Worm (Caenorhabditis elegans) whole organism, late embryonic: ENCODE results near the gene C46H3.2.
A peak's percentile ranks its signal among the peaks of the same experiment; 100 is the strongest.

Experiments
- C08G9.2 ChIP-seq: sonication (generic microtip); optimal IDR thresholded peaks from 2 replicates; lab custom pipeline; 2016; ENCODE audit warnings: mild to moderate bottlenecking, missing genetic modification characterization, moderate library complexity, missing compliant biosample characterization
- C38D4.7 ChIP-seq: fragments of 200-800 bp; sonication (Bioruptor generic); optimal IDR thresholded peaks from 2 replicates; lab custom pipeline; 2018; ENCODE audit warnings: mild to moderate bottlenecking, missing genetic modification characterization, moderate library complexity, missing compliant biosample characterization
- T23F11.4 ChIP-seq: fragments of 200-800 bp; sonication (Bioruptor generic); optimal IDR thresholded peaks from 2 replicates; lab custom pipeline; 2018; ENCODE audit warnings: mild to moderate bottlenecking, missing genetic modification characterization, missing compliant biosample characterization
- ceh-22 ChIP-seq: sonication (generic microtip); optimal IDR thresholded peaks from 2 replicates; lab custom pipeline; 2017; ENCODE audit warnings: missing biosample characterization, missing genetic modification characterization
- ceh-24 ChIP-seq: sonication (generic microtip); optimal IDR thresholded peaks from 2 replicates; lab custom pipeline; 2016; ENCODE audit warnings: mild to moderate bottlenecking, missing genetic modification characterization, missing compliant biosample characterization
- ceh-30 ChIP-seq: fragments of 150-350 bp; optimal IDR thresholded peaks from 2 replicates; lab custom pipeline; 2014; ENCODE audit warnings: missing biosample characterization, missing genetic modification characterization
- ceh-31 ChIP-seq: sonication (generic microtip); optimal IDR thresholded peaks from 2 replicates; lab custom pipeline; 2016; ENCODE audit warnings: missing genetic modification characterization, missing compliant biosample characterization
- ceh-45 ChIP-seq: fragments of 200-800 bp; sonication (Bioruptor generic); IDR thresholded peaks from 2 replicates; pipeline ENCODE4 v1.3.6; 2022; ENCODE audit warnings: missing genetic modification reagents, missing genetic modification characterization, missing compliant biosample characterization
- ceh-48 ChIP-seq: sonication (generic microtip); optimal IDR thresholded peaks from 2 replicates; lab custom pipeline; 2016; ENCODE audit warnings: missing genetic modification characterization, inconsistent platforms, missing compliant biosample characterization
- ceh-6 ChIP-seq: fragments of 200-800 bp; sonication (Bioruptor generic); optimal IDR thresholded peaks from 2 replicates; lab custom pipeline; 2018; ENCODE audit warnings: mild to moderate bottlenecking, missing genetic modification characterization, missing compliant biosample characterization
- ceh-9 ChIP-seq: sonication (generic microtip); optimal IDR thresholded peaks from 2 replicates; lab custom pipeline; 2016; ENCODE audit warnings: mild to moderate bottlenecking, missing genetic modification characterization, inconsistent platforms, missing compliant biosample characterization
- che-1 ChIP-seq: sonication (generic microtip); optimal IDR thresholded peaks from 2 replicates; lab custom pipeline; 2016; ENCODE audit warnings: mild to moderate bottlenecking, missing genetic modification characterization, missing compliant biosample characterization
- dmd-4 ChIP-seq: sonication (generic microtip); optimal IDR thresholded peaks from 2 replicates; lab custom pipeline; 2016; ENCODE audit warnings: borderline replicate concordance, missing genetic modification characterization, missing compliant biosample characterization
- dve-1 ChIP-seq: sonication (generic microtip); optimal IDR thresholded peaks from 2 replicates; lab custom pipeline; 2017; ENCODE audit warnings: antibody characterized with exemption, mild to moderate bottlenecking, missing genetic modification characterization, missing compliant biosample characterization
- eyg-1 ChIP-seq: sonication (generic microtip); optimal IDR thresholded peaks from 2 replicates; lab custom pipeline; 2016; ENCODE audit warnings: missing genotype, missing genetic modification characterization, missing compliant biosample characterization
- fkh-10 ChIP-seq: fragments of 150-350 bp; optimal IDR thresholded peaks from 2 replicates; lab custom pipeline; 2014; ENCODE audit warnings: missing biosample characterization, missing genetic modification reagents, missing genetic modification characterization
- fkh-6 ChIP-seq: sonication (generic microtip); optimal IDR thresholded peaks from 2 replicates; lab custom pipeline; 2016; ENCODE audit warnings: missing genetic modification characterization, missing compliant biosample characterization
- gmeb-2 ChIP-seq: sonication (generic microtip); optimal IDR thresholded peaks from 2 replicates; lab custom pipeline; 2016; ENCODE audit warnings: missing genetic modification characterization, inconsistent platforms, missing compliant biosample characterization
- hlh-15 ChIP-seq: sonication (generic microtip); optimal IDR thresholded peaks from 2 replicates; lab custom pipeline; 2016; ENCODE audit warnings: missing genetic modification characterization, missing compliant biosample characterization
- hlh-30 ChIP-seq: sonication (generic microtip); optimal IDR thresholded peaks from 2 replicates; lab custom pipeline; 2017; ENCODE audit warnings: antibody characterized with exemption, missing genetic modification characterization, missing compliant biosample characterization; ENCODE audit not compliant: insufficient read depth
- lin-11 ChIP-seq: fragments of 200-800 bp; sonication (Bioruptor generic); optimal IDR thresholded peaks from 2 replicates; lab custom pipeline; 2018; ENCODE audit warnings: mild to moderate bottlenecking, missing genetic modification characterization, missing compliant biosample characterization
- madf-2 ChIP-seq: sonication (generic microtip); optimal IDR thresholded peaks from 2 replicates; lab custom pipeline; 2017; ENCODE audit warnings: missing genetic modification characterization, missing compliant biosample characterization
- nhr-11 ChIP-seq: fragments of 150-350 bp; optimal IDR thresholded peaks from 2 replicates; lab custom pipeline; 2014; ENCODE audit warnings: missing biosample characterization, missing genetic modification characterization
- nhr-232 ChIP-seq: sonication (generic microtip); optimal IDR thresholded peaks from 2 replicates; lab custom pipeline; 2016; ENCODE audit warnings: missing genetic modification characterization, missing compliant biosample characterization
- pat-9 ChIP-seq: fragments of 200-800 bp; sonication (Bioruptor generic); optimal IDR thresholded peaks from 2 replicates; lab custom pipeline; 2018; ENCODE audit warnings: mild to moderate bottlenecking, missing genetic modification characterization, moderate library complexity, missing compliant biosample characterization
- pqm-1 ChIP-seq: sonication (generic microtip); optimal IDR thresholded peaks from 2 replicates; lab custom pipeline; 2016; ENCODE audit warnings: missing genetic modification characterization, missing compliant biosample characterization
- pros-1 ChIP-seq: fragments of 150-350 bp; optimal IDR thresholded peaks from 2 replicates; lab custom pipeline; 2014; ENCODE audit warnings: missing biosample characterization, missing genetic modification reagents, missing genetic modification characterization
- rnt-1 ChIP-seq: sonication (generic microtip); optimal IDR thresholded peaks from 2 replicates; lab custom pipeline; 2016; ENCODE audit warnings: missing genetic modification characterization, missing compliant biosample characterization
- sdc-2 ChIP-seq: sonication (generic microtip); optimal IDR thresholded peaks from 2 replicates; lab custom pipeline; 2016; ENCODE audit warnings: missing genotype, missing genetic modification characterization, missing compliant biosample characterization
- sox-2 ChIP-seq: fragments of 200-800 bp; sonication (Bioruptor generic); IDR thresholded peaks from 2 replicates; pipeline ENCODE4 v1.3.6; 2022; ENCODE audit warnings: missing genetic modification reagents, missing genetic modification characterization, missing compliant biosample characterization
- sox-4 ChIP-seq: sonication (generic microtip); optimal IDR thresholded peaks from 2 replicates; lab custom pipeline; 2017; ENCODE audit warnings: mild to moderate bottlenecking, missing genetic modification characterization, inconsistent platforms, missing compliant biosample characterization
- tbx-2 ChIP-seq: sonication (generic microtip); optimal IDR thresholded peaks from 2 replicates; lab custom pipeline; 2016; ENCODE audit warnings: missing genetic modification characterization, missing compliant biosample characterization
- unc-3 ChIP-seq, 2 experiments: fragments of 200-800 bp in 1 of 2; sonication (Bioruptor generic) in 1 of 2; sonication (generic microtip) in 1 of 2; conservative IDR thresholded peaks in 1 of 2; optimal IDR thresholded peaks in 1 of 2; 2 replicates each; pipeline versions ENCODE4 v1.3.6 to Lab custom; 2016 to 2022; ENCODE audit warnings: missing compliant biosample characterization in 2 of 2, missing genetic modification characterization in 2 of 2, missing genetic modification reagents in 1 of 2
- unc-42 ChIP-seq: sonication (generic microtip); optimal IDR thresholded peaks from 2 replicates; lab custom pipeline; 2016; ENCODE audit warnings: missing genotype, missing genetic modification characterization, missing compliant biosample characterization
- unc-55 ChIP-seq: sonication (generic microtip); optimal IDR thresholded peaks from 2 replicates; lab custom pipeline; 2017; ENCODE audit warnings: missing biosample characterization, missing genetic modification reagents, missing genetic modification characterization
- zip-5 ChIP-seq: sonication (generic microtip); optimal IDR thresholded peaks from 2 replicates; lab custom pipeline; 2016; ENCODE audit warnings: missing genetic modification characterization, missing compliant biosample characterization
- ztf-16 ChIP-seq: sonication (generic microtip); optimal IDR thresholded peaks from 2 replicates; lab custom pipeline; 2017; ENCODE audit warnings: missing genetic modification characterization, missing compliant biosample characterization

Gene C46H3.2

ce11 chrX:1245717-1246116, 15.2 kb upstream of the C46H3.2 start, which contains the start of gene tsp-9:
TSS of gene tsp-9 (plus strand) at chrX:1246017.
- TF ChIP-seq unc-42 (tag; lab: Kevin White, UChicago) (no peak), lin-11 (tag; lab: Kevin White, UChicago) (no peak), che-1 (tag; lab: Kevin White, UChicago) (no peak), ceh-22 (tag; lab: Kevin White, UChicago) (no peak), rnt-1 (tag; lab: Kevin White, UChicago) (no peak), hlh-30 (tag; lab: Kevin White, UChicago) (no peak), ceh-24 (tag; lab: Kevin White, UChicago) (no peak), ceh-45 (no peak), fkh-6 (no peak), unc-55 (no peak)
- TF ChIP-seq, all 69 proteins: peak for 0

ce11 chrX:1244235-1244634, 13.7 kb upstream of the C46H3.2 start:
- TF ChIP-seq pqm-1 (tag; lab: Kevin White, UChicago) (no peak), ceh-48 (tag; lab: Kevin White, UChicago) (peak; percentile 32), C08G9.2 (tag; lab: Kevin White, UChicago) (no peak), nhr-11 (tag; lab: Kevin White, UChicago) (no peak), hlh-30 (tag; lab: Kevin White, UChicago) (peak; percentile 24), tbx-2 (tag; lab: Kevin White, UChicago) (peak; percentile 30), ztf-16 (tag; lab: Kevin White, UChicago) (no peak), madf-2 (tag; lab: Kevin White, UChicago) (no peak), dmd-4 (tag; lab: Kevin White, UChicago) (no peak), sdc-2 (tag; lab: Kevin White, UChicago) (peak; percentile 64), ceh-31 (tag; lab: Kevin White, UChicago) (peak; percentile 37), ceh-22 (tag; lab: Kevin White, UChicago) (no peak), unc-3 (GFP tag; conservative IDR thresholded peaks at IDR 0.05; lab: Robert Waterston, UW) (no peak), unc-3 (tag; optimal IDR thresholded peaks at IDR 0.05; lab: Kevin White, UChicago) (no peak), sox-4 (tag; lab: Kevin White, UChicago) (no peak)

ce11 chrX:1242763-1243162, 12.2 kb upstream of the C46H3.2 start:
- TF ChIP-seq madf-2 (tag; lab: Kevin White, UChicago) (no peak), ceh-22 (tag; lab: Kevin White, UChicago) (no peak), unc-55 (no peak), pros-1 (tag; lab: Kevin White, UChicago) (no peak), ceh-9 (no peak)

- TF ChIP-seq C38D4.7 (GFP tag; lab: Kevin White, UChicago) (no peak), zip-5 (no peak), nhr-232 (tag; lab: Kevin White, UChicago) (no peak), eyg-1 (no peak), gmeb-2 (tag; lab: Kevin White, UChicago) (no peak), pat-9 (tag; lab: Kevin White, UChicago) (no peak), T23F11.4 (no peak), ceh-6 (GFP tag; lab: Kevin White, UChicago) (no peak), sox-2 (GFP tag; lab: Robert Waterston, UW) (no peak), lin-11 (tag; lab: Kevin White, UChicago) (no peak), hlh-15 (tag; lab: Kevin White, UChicago) (no peak), dve-1 (no peak), pros-1 (tag; lab: Kevin White, UChicago) (no peak), fkh-10 (GFP tag; lab: Kevin White, UChicago) (no peak), rnt-1 (tag; lab: Kevin White, UChicago) (no peak), ceh-30 (no peak), sox-4 (tag; lab: Kevin White, UChicago) (no peak)
Measured at ce11 chrX:1238803-1239202, 8.2 kb upstream of the C46H3.2 start, which contains the start of gene C25G6.3. TSS of gene C25G6.3 (minus strand) at chrX:1238903.
